Fruit fly (Drosophila melanogaster) whole organism, embryonic: ENCODE data around the gene cac.

ENCODE experiments used
- Adf1 ChIP-seq: fragments of 200-800 bp; sonication (Bioruptor generic); IDR thresholded peaks from 2 replicates; pipeline ENCODE4 v1.3.6; 2022; ENCODE audit warnings: missing biosample characterization, missing genetic modification characterization
- BEAF-32 ChIP-seq: fragments of 200-800 bp; sonication (Bioruptor generic); optimal IDR thresholded peaks from 3 replicates; lab custom pipeline; 2017; ENCODE audit warnings: missing biosample characterization, missing genetic modification characterization, mild to moderate bottlenecking, moderate library complexity, missing genetic modification reagents
- CG10267 ChIP-seq: fragments of 200-800 bp; sonication (Bioruptor generic); optimal IDR thresholded peaks from 2 replicates; lab custom pipeline; 2018; ENCODE audit warnings: missing biosample characterization, mild to moderate bottlenecking, missing genetic modification characterization, moderate library complexity
- CG11504 ChIP-seq: fragments of 200-800 bp; sonication (Bioruptor generic); optimal IDR thresholded peaks from 3 replicates; lab custom pipeline; 2019; ENCODE audit warnings: missing biosample characterization, mild to moderate bottlenecking, missing genetic modification characterization, moderate library complexity
- CG14441 ChIP-seq: fragments of 200-800 bp; sonication (Bioruptor generic); IDR thresholded peaks from 2 replicates; pipeline ENCODE4 v1.3.6; 2022; ENCODE audit warnings: missing biosample characterization, missing genetic modification characterization
- CG15514 ChIP-seq: fragments of 200-800 bp; sonication (Bioruptor generic); optimal IDR thresholded peaks from 3 replicates; lab custom pipeline; 2017; ENCODE audit warnings: missing biosample characterization, missing genetic modification characterization, mild to moderate bottlenecking, moderate library complexity, missing genetic modification reagents
- CG16813 ChIP-seq: fragments of 200-800 bp; sonication (Bioruptor generic); IDR thresholded peaks from 3 replicates; pipeline ENCODE4 v1.3.6; 2022; ENCODE audit warnings: missing biosample characterization, missing genetic modification characterization; ENCODE audit not compliant: partially characterized antibody
- CG17802 ChIP-seq: fragments of 200-800 bp; sonication (Bioruptor generic); optimal IDR thresholded peaks from 2 replicates; lab custom pipeline; 2018; ENCODE audit warnings: missing biosample characterization, mild to moderate bottlenecking, missing genetic modification characterization, moderate library complexity
- CG2116 ChIP-seq: fragments of 200-800 bp; sonication (Bioruptor generic); optimal IDR thresholded peaks from 3 replicates; lab custom pipeline; 2018; ENCODE audit warnings: missing biosample characterization, mild to moderate bottlenecking, missing genetic modification characterization
- CG2129 ChIP-seq: fragments of 200-800 bp; sonication (Bioruptor generic); IDR thresholded peaks from 2 replicates; pipeline ENCODE4 v1.3.6; 2022; ENCODE audit warnings: missing biosample characterization, missing genetic modification characterization; ENCODE audit not compliant: partially characterized antibody
- CG33213 ChIP-seq: fragments of 200-800 bp; sonication (Bioruptor generic); optimal IDR thresholded peaks from 3 replicates; lab custom pipeline; 2016; ENCODE audit warnings: missing biosample characterization, missing genetic modification characterization
- CG34224 ChIP-seq: fragments of 200-800 bp; sonication (Bioruptor generic); IDR thresholded peaks from 3 replicates; pipeline ENCODE4 v1.3.6; 2022; ENCODE audit warnings: missing biosample characterization, missing genetic modification characterization; ENCODE audit not compliant: partially characterized antibody
- CG34422 ChIP-seq: fragments of 200-800 bp; sonication (Bioruptor generic); IDR thresholded peaks from 3 replicates; pipeline ENCODE4 v1.3.6; 2022; ENCODE audit warnings: missing biosample characterization, missing genetic modification characterization
- CG3995 ChIP-seq: fragments of 200-800 bp; sonication (Bioruptor generic); optimal IDR thresholded peaks from 3 replicates; lab custom pipeline; 2016; ENCODE audit warnings: missing biosample characterization, missing genetic modification characterization
- CG4282 ChIP-seq: fragments of 200-800 bp; sonication (Bioruptor generic); optimal IDR thresholded peaks from 2 replicates; lab custom pipeline; 2016; ENCODE audit warnings: missing biosample characterization, missing genetic modification characterization
- CG6254 ChIP-seq: fragments of 200-800 bp; sonication (Bioruptor generic); optimal IDR thresholded peaks from 3 replicates; lab custom pipeline; 2017; ENCODE audit warnings: mild to moderate bottlenecking, missing biosample characterization, missing genetic modification reagents, missing genetic modification characterization
- CG6813 ChIP-seq: fragments of 200-800 bp; sonication (Bioruptor generic); optimal IDR thresholded peaks from 2 replicates; lab custom pipeline; 2017; ENCODE audit warnings: missing biosample characterization, missing genetic modification characterization, mild to moderate bottlenecking, moderate library complexity, missing genetic modification reagents
- CG7786 ChIP-seq: fragments of 200-800 bp; sonication (Bioruptor generic); optimal IDR thresholded peaks from 2 replicates; lab custom pipeline; 2016; ENCODE audit warnings: missing biosample characterization, missing genetic modification characterization
- CG8478 ChIP-seq: fragments of >200 bp; optimal IDR thresholded peaks from 2 replicates; lab custom pipeline; 2018
- D19A ChIP-seq: fragments of 200-800 bp; optimal IDR thresholded peaks from 3 replicates; lab custom pipeline; 2019; ENCODE audit warnings: missing biosample characterization, mild to moderate bottlenecking, missing genetic modification characterization, moderate library complexity
- Dad ChIP-seq: fragments of 200-800 bp; sonication (Bioruptor generic); optimal IDR thresholded peaks from 3 replicates; lab custom pipeline; 2016; ENCODE audit warnings: missing biosample characterization, missing genetic modification characterization
- Ets97D ChIP-seq: fragments of 200-800 bp; sonication (Bioruptor generic); optimal IDR thresholded peaks from 3 replicates; lab custom pipeline; 2016; ENCODE audit warnings: missing biosample characterization, missing genetic modification characterization
- GATAe ChIP-seq: fragments of 200-800 bp; sonication (Bioruptor generic); conservative IDR thresholded peaks from 2 replicates; pipeline ENCODE4 v1.3.6; 2022; ENCODE audit warnings: missing biosample characterization, missing genetic modification characterization
- HmgZ ChIP-seq: fragments of 200-800 bp; sonication (Bioruptor generic); optimal IDR thresholded peaks from 2 replicates; lab custom pipeline; 2018; ENCODE audit warnings: missing biosample characterization, mild to moderate bottlenecking, missing genetic modification characterization
- Hr3 ChIP-seq: fragments of 200-800 bp; sonication (Bioruptor generic); optimal IDR thresholded peaks from 3 replicates; lab custom pipeline; 2016; ENCODE audit warnings: missing biosample characterization, missing genetic modification characterization
- Jarid2 ChIP-seq: fragments of 200-800 bp; sonication (Bioruptor generic); optimal IDR thresholded peaks from 3 replicates; lab custom pipeline; 2017; ENCODE audit warnings: mild to moderate bottlenecking, missing biosample characterization, missing genetic modification reagents, missing genetic modification characterization
- Max ChIP-seq: fragments of 200-800 bp; sonication (Bioruptor generic); optimal IDR thresholded peaks from 2 replicates; lab custom pipeline; 2016; ENCODE audit warnings: missing biosample characterization, mild to moderate bottlenecking, missing genetic modification characterization
- Myb ChIP-seq: fragments of 200-800 bp; sonication (Bioruptor generic); optimal IDR thresholded peaks from 2 replicates; lab custom pipeline; 2016; ENCODE audit warnings: missing biosample characterization, missing genetic modification characterization
- Oaz ChIP-seq: fragments of 200-800 bp; sonication (Bioruptor generic); IDR thresholded peaks from 2 replicates; pipeline ENCODE4 v1.3.6; 2022; ENCODE audit warnings: missing biosample characterization, missing genetic modification characterization
- Ptx1 ChIP-seq: fragments of 200-800 bp; sonication (Bioruptor generic); IDR thresholded peaks from 2 replicates; pipeline ENCODE4 v1.3.6; 2022; ENCODE audit warnings: missing biosample characterization, missing genetic modification characterization
- Rfx ChIP-seq: fragments of 200-800 bp; sonication (Bioruptor generic); IDR thresholded peaks from 2 replicates; pipeline ENCODE4 v1.3.6; 2022; ENCODE audit warnings: missing biosample characterization, missing genetic modification characterization
- Sry-δ ChIP-seq: fragments of 200-800 bp; sonication (Bioruptor generic); optimal IDR thresholded peaks from 2 replicates; lab custom pipeline; 2016; ENCODE audit warnings: missing biosample characterization, missing genetic modification characterization
- Trl ChIP-seq, 3 experiments: fragments of >200 bp in 2 of 3; fragments of 200-800 bp in 1 of 3; sonication (Bioruptor generic) in 1 of 3; optimal IDR thresholded peaks; 2 replicates in 1 of 3; 3 replicates in 2 of 3; lab custom pipeline; 2016 to 2017; ENCODE audit warnings: missing biosample characterization in 1 of 3, missing genetic modification characterization in 1 of 3
- Xrp1 ChIP-seq: fragments of 200-800 bp; sonication (Bioruptor generic); IDR thresholded peaks from 2 replicates; pipeline ENCODE4 v1.3.6; 2022; ENCODE audit warnings: missing biosample characterization, missing genetic modification characterization
- ab ChIP-seq: fragments of 200-800 bp; sonication (Bioruptor generic); optimal IDR thresholded peaks from 2 replicates; lab custom pipeline; 2016; ENCODE audit warnings: missing biosample characterization, missing genetic modification characterization
- chm ChIP-seq: fragments of 200-800 bp; sonication (Bioruptor generic); IDR thresholded peaks from 2 replicates; pipeline ENCODE4 v1.3.6; 2022; ENCODE audit warnings: missing biosample characterization, missing genetic modification characterization
- crc ChIP-seq: fragments of 200-800 bp; sonication (Bioruptor generic); optimal IDR thresholded peaks from 2 replicates; lab custom pipeline; 2016; ENCODE audit warnings: missing biosample characterization, missing genetic modification characterization
- dmrt11E ChIP-seq: fragments of 200-800 bp; sonication (Bioruptor generic); optimal IDR thresholded peaks from 3 replicates; lab custom pipeline; 2018; ENCODE audit warnings: missing biosample characterization, mild to moderate bottlenecking, missing genetic modification characterization, moderate library complexity
- grn ChIP-seq: fragments of 200-800 bp; sonication (Bioruptor generic); optimal IDR thresholded peaks from 3 replicates; lab custom pipeline; 2017; ENCODE audit warnings: missing biosample characterization, missing genetic modification characterization
- klu ChIP-seq: fragments of 200-800 bp; sonication (Bioruptor generic); IDR thresholded peaks from 2 replicates; pipeline ENCODE4 v1.3.6; 2022; ENCODE audit warnings: missing biosample characterization, missing genetic modification characterization
- nerfin-1 ChIP-seq: fragments of 200-800 bp; sonication (Bioruptor generic); optimal IDR thresholded peaks from 3 replicates; lab custom pipeline; 2019; ENCODE audit warnings: missing biosample characterization, mild to moderate bottlenecking, missing genetic modification characterization, moderate library complexity
- onecut ChIP-seq: fragments of 200-800 bp; sonication (Bioruptor generic); IDR thresholded peaks from 2 replicates; pipeline ENCODE4 v1.3.6; 2022; ENCODE audit warnings: missing biosample characterization, missing genetic modification characterization
- pan ChIP-seq, 4 experiments: fragments of >200 bp in 3 of 4; fragments of 200-800 bp in 1 of 4; sonication (Bioruptor generic) in 1 of 4; optimal IDR thresholded peaks in 3 of 4; IDR thresholded peaks in 1 of 4; 2 replicates each; pipeline versions ENCODE4 v1.3.6 to Lab custom; 2017 to 2022; ENCODE audit warnings: missing biosample characterization in 2 of 4, missing genetic modification characterization in 2 of 4, mixed read lengths in 1 of 4
- phol ChIP-seq: fragments of 200-800 bp; sonication (Bioruptor generic); optimal IDR thresholded peaks from 3 replicates; lab custom pipeline; 2018; ENCODE audit warnings: missing biosample characterization, mild to moderate bottlenecking, missing genetic modification characterization, moderate library complexity
- psq ChIP-seq: fragments of 200-800 bp; sonication (Bioruptor generic); optimal IDR thresholded peaks from 2 replicates; lab custom pipeline; 2017; ENCODE audit warnings: missing biosample characterization, missing genetic modification characterization
- sens ChIP-seq: fragments of 200-800 bp; sonication (Bioruptor generic); peaks from one replicate; lab custom pipeline; 2016; ENCODE audit warnings: missing biosample characterization, missing genetic modification characterization
- sima ChIP-seq: fragments of 200-800 bp; sonication (Bioruptor generic); optimal IDR thresholded peaks from 2 replicates; lab custom pipeline; 2016; ENCODE audit warnings: missing biosample characterization, missing genetic modification characterization
- slou ChIP-seq: fragments of 200-800 bp; sonication (Bioruptor generic); optimal IDR thresholded peaks from 3 replicates; lab custom pipeline; 2016; ENCODE audit warnings: missing biosample characterization, missing genetic modification characterization
- stwl ChIP-seq: fragments of 200-800 bp; sonication (Bioruptor generic); optimal IDR thresholded peaks from 3 replicates; lab custom pipeline; 2018; ENCODE audit warnings: missing biosample characterization, mild to moderate bottlenecking, missing genetic modification characterization, moderate library complexity
- trem ChIP-seq: fragments of 200-800 bp; optimal IDR thresholded peaks from 3 replicates; lab custom pipeline; 2019; ENCODE audit warnings: missing biosample characterization, mild to moderate bottlenecking, missing genetic modification characterization, moderate library complexity

The cac gene

DNA sequence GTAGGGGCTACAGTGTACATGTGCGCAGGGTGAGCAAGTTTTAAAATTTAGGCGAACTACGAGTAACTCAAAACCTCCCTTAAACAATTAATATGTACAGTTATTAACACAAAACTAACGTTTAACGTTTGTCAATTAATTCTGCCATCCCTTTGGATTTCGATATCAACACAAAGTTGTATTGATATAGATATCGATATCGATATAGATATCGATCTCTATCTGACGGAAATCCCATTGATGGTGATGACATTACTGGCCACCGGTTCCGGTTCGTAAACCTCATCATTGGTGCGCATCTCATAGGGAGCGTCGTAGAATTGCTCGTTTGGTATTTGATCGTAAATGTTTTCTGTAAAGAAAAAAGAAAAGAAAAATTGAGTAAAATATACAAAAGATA, 8.4 kb upstream of the cac start (continued):
- TF ChIP-seq CG15514 (peak; percentile 67), GATAe (GFP tag; lab: Robert Waterston, UW) (no peak), trem (tag; lab: Kevin White, UChicago) (no peak), CG11504 (tag; lab: Kevin White, UChicago) (no peak), Rfx (GFP tag; lab: Robert Waterston, UW) (no peak), Ptx1 (no peak), Max (no peak), CG2116 (GFP tag; lab: Kevin White, UChicago) (peak; percentile 68), Myb (no peak), crc (GFP tag; lab: Kevin White, UChicago) (no peak), HmgZ (no peak), psq (GFP tag; lab: Kevin White, UChicago) (no peak), chm (no peak), CG6813 (GFP tag; lab: Kevin White, UChicago) (no peak), klu (GFP tag; lab: Robert Waterston, UW) (no peak), CG34224 (GFP tag; lab: Robert Waterston, UW) (no peak), sens (GFP tag; lab: Kevin White, UChicago) (no peak), Xrp1 (no peak), Trl (optimal IDR thresholded peaks at IDR 0.05; lab: Kevin White, UChicago) (no peak), Trl (GFP tag; optimal IDR thresholded peaks at IDR 0.05; lab: Kevin White, UChicago) (no peak), dmrt11E (tag; lab: Kevin White, UChicago) (no peak), Dad (GFP tag; lab: Kevin White, UChicago) (no peak), CG8478 (no peak), Jarid2 (GFP tag; lab: Kevin White, UChicago) (no peak), CG34422 (no peak), CG3995 (no peak), stwl (tag; lab: Kevin White, UChicago) (peak; percentile 95), CG10267 (tag; lab: Kevin White, UChicago) (no peak), pan (optimal IDR thresholded peaks at IDR 0.05; lab: Kevin White, UChicago) (no peak), pan (GFP tag; optimal IDR thresholded peaks at IDR 0.05 in 1 of 2, IDR thresholded peaks at IDR 0.05 in 1 of 2) (no peak), Adf1 (GFP tag; lab: Robert Waterston, UW) (no peak), ab (GFP tag; lab: Kevin White, UChicago) (no peak), sima (no peak), phol (tag; lab: Kevin White, UChicago) (peak; percentile 14), Oaz (GFP tag; lab: Robert Waterston, UW) (no peak), onecut (no peak), CG14441 (GFP tag; lab: Robert Waterston, UW) (no peak), Hr3 (GFP tag; lab: Kevin White, UChicago) (no peak), Sry-δ (GFP tag; lab: Kevin White, UChicago) (peak; percentile 33), CG2129 (GFP tag; lab: Robert Waterston, UW) (peak; percentile 13; the same call in 1 of the 2 replicates), BEAF-32 (peak; percentile 25), CG7786 (GFP tag; lab: Kevin White, UChicago) (no peak), CG17802 (no peak), grn (no peak), D19A (tag; lab: Kevin White, UChicago) (no peak), CG16813 (GFP tag; lab: Robert Waterston, UW) (no peak), CG33213 (no peak), Ets97D (GFP tag; lab: Kevin White, UChicago) (peak; percentile 64), slou (no peak), nerfin-1 (tag; lab: Kevin White, UChicago) (no peak), CG4282 (GFP tag; lab: Kevin White, UChicago) (no peak), CG6254 (GFP tag; lab: Kevin White, UChicago) (no peak)
